Fruit fly (Drosophila melanogaster): ENCODE measurements around the gene emc.

The emc gene

dm6 chr3L:787635-788034, 38.4 kb downstream of the emc start (continued):
- TF ChIP-seq Spps (tag; optimal IDR thresholded peaks at IDR 0.05) (no peak), nmo (GFP tag; optimal IDR thresholded peaks at IDR 0.05) (peak; percentile 10), Antp (GFP tag; optimal IDR thresholded peaks at IDR 0.05) (no peak), fd96Cb (tag; optimal IDR thresholded peaks at IDR 0.05) (peak; percentile 12), kni (GFP tag; optimal IDR thresholded peaks at IDR 0.05) (no peak), CG11504 (tag; optimal IDR thresholded peaks at IDR 0.05) (peak; percentile 6), B-H1 (GFP tag; IDR thresholded peaks at IDR 0.05) (no peak), CG43689 (GFP tag; IDR thresholded peaks at IDR 0.05) (no peak), sob (GFP tag; IDR thresholded peaks at IDR 0.05) (no peak), Mad (GFP tag; optimal IDR thresholded peaks at IDR 0.05) (no peak), Elba2 (GFP tag; optimal IDR thresholded peaks at IDR 0.05) (no peak), so (GFP tag; IDR thresholded peaks at IDR 0.05) (no peak), CG11085 (GFP tag; IDR thresholded peaks at IDR 0.05) (no peak), CG8944 (GFP tag; optimal IDR thresholded peaks at IDR 0.05) (no peak), Neu2 (GFP tag; optimal IDR thresholded peaks at IDR 0.05; ENCODE audit: borderline replicate concordance) (no peak), Sox102F (GFP tag; optimal IDR thresholded peaks at IDR 0.05) (peak; percentile 50), CG8388 (GFP tag; optimal IDR thresholded peaks at IDR 0.05) (peak; percentile 14), CG2120 (GFP tag; optimal IDR thresholded peaks at IDR 0.05) (no peak), MTF-1 (GFP tag; optimal IDR thresholded peaks at IDR 0.05; ENCODE audit: borderline replicate concordance) (no peak), ewg (GFP tag; optimal IDR thresholded peaks at IDR 0.05) (peak; percentile 22), mirr (GFP tag; optimal IDR thresholded peaks at IDR 0.05) (no peak), CG18262 (tag; optimal IDR thresholded peaks at IDR 0.05) (no peak), crc (GFP tag; optimal IDR thresholded peaks at IDR 0.05) (no peak), CG12155 (GFP tag; optimal IDR thresholded peaks at IDR 0.05) (no peak), CoRest (tag; optimal IDR thresholded peaks at IDR 0.05) (no peak), prd (optimal IDR thresholded peaks at IDR 0.05) (no peak), prd (GFP tag; IDR thresholded peaks at IDR 0.05) (no peak), H15 (GFP tag; IDR thresholded peaks at IDR 0.05) (no peak), sisA (GFP tag; IDR thresholded peaks at IDR 0.05) (no peak), Oli (tag; optimal IDR thresholded peaks at IDR 0.05) (peak; percentile 31), MESR4 (GFP tag; optimal IDR thresholded peaks at IDR 0.05) (no peak), gsb-n (tag; optimal IDR thresholded peaks at IDR 0.05) (peak; percentile 8), ken (GFP tag; IDR thresholded peaks at IDR 0.05) (no peak), bigmax (GFP tag; optimal IDR thresholded peaks at IDR 0.05) (no peak), CG12219 (GFP tag; optimal IDR thresholded peaks at IDR 0.05) (no peak), CG12236 (GFP tag; optimal IDR thresholded peaks at IDR 0.05) (no peak), pan (optimal IDR thresholded peaks at IDR 0.05) (no peak), pan (GFP tag; optimal IDR thresholded peaks at IDR 0.05 in 1 of 2, IDR thresholded peaks at IDR 0.05 in 1 of 2) (no peak), CG17829 (tag; optimal IDR thresholded peaks at IDR 0.05) (no peak), gro (GFP tag; optimal IDR thresholded peaks at IDR 0.05) (no peak), CG12104 (GFP tag; optimal IDR thresholded peaks at IDR 0.05) (no peak), CG32772 (GFP tag; IDR thresholded peaks at IDR 0.05) (no peak), Dll (GFP tag; IDR thresholded peaks at IDR 0.05; ENCODE audit: partially characterized antibody) (no peak), Meics (GFP tag; optimal IDR thresholded peaks at IDR 0.05) (no peak), CG1603 (tag; optimal IDR thresholded peaks at IDR 0.05) (peak; percentile 29), CG10209 (GFP tag; optimal IDR thresholded peaks at IDR 0.05) (no peak), CG17359 (tag; optimal IDR thresholded peaks at IDR 0.05) (peak; percentile 16), eyg (GFP tag; optimal IDR thresholded peaks at IDR 0.05) (no peak), Fer1 (GFP tag; optimal IDR thresholded peaks at IDR 0.05) (no peak), bsh (GFP tag; optimal IDR thresholded peaks at IDR 0.05) (peak; percentile 12 to 31), CG30403 (GFP tag; optimal IDR thresholded peaks at IDR 0.05) (peak; percentile 0), ATbp (GFP tag; optimal IDR thresholded peaks at IDR 0.05) (peak; percentile 43)
